Fruit fly (Drosophila melanogaster) whole organism, adult: ENCODE results near the gene mib1.

ENCODE experiments used
- CG12768 ChIP-seq: fragments of 200-800 bp; sonication (Bioruptor generic); optimal IDR thresholded peaks from 2 replicates; lab custom pipeline; 2017; ENCODE audit warnings: missing biosample characterization, missing genetic modification characterization, mild to moderate bottlenecking, moderate library complexity, missing genetic modification reagents
- CG1620 ChIP-seq: fragments of 200-800 bp; sonication (Bioruptor generic); optimal IDR thresholded peaks from 2 replicates; lab custom pipeline; 2016; ENCODE audit warnings: missing biosample characterization, missing genetic modification characterization
- CG7101 ChIP-seq: fragments of 200-800 bp; sonication (Bioruptor generic); optimal IDR thresholded peaks from 2 replicates; lab custom pipeline; 2018; ENCODE audit warnings: missing biosample characterization, mild to moderate bottlenecking, missing genetic modification characterization, moderate library complexity
- Mnt ChIP-seq: fragments of 200-800 bp; sonication (Bioruptor generic); optimal IDR thresholded peaks from 2 replicates; lab custom pipeline; 2016; ENCODE audit warnings: missing biosample characterization, mild to moderate bottlenecking, missing genetic modification characterization
- cic ChIP-seq: fragments of 200-800 bp; sonication (Bioruptor generic); optimal IDR thresholded peaks from 2 replicates; lab custom pipeline; 2017; ENCODE audit warnings: missing biosample characterization, mild to moderate bottlenecking, missing genetic modification characterization, moderate library complexity
- cnc ChIP-seq, 2 experiments: fragments of >200 bp; optimal IDR thresholded peaks; 2 replicates each; lab custom pipeline; 2017

DNA sequence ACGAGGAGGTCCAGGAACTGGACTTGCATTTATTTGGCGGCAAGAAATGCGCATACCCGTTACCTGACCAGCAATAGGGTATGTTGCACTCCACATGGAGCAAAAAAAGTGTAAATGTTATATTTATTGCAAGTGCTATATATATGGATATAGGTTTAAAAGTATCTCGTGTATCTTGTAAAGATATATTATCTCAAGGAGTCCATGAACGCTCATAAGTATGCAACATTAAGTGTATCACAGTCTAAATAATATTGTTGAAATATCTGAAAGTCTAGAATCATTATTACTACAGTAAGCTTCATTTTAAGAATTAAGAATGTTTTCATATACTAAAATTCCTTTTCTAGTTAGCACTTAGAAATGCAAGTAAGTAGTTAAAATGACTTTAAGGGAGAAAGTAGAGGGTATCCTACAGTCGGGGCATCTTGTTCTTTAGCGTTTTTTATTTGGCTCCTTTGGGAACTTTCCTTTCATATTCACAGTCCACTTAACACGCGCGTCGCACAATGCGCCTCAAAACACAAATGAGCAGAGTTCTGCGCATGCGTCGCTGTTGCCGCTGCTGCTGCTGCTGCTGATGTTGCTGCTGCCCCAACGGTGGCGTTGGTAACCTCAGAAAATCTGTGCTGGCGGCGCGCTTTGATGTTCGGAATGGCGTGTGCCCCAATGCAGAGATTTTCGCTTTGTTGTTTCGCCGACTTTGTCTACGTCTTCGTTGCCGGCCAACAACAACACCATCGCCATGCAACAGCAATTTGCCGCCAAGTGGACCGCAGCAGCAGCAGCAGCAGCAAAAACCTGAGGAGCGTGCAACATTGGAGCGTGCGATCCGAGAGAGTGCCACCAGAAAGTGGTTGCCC is 7.8 kb upstream of the mib1 start:
- TF ChIP-seq CG1620 (GFP tag; lab: Kevin White, UChicago) (no peak), Mnt (GFP tag; lab: Kevin White, UChicago) (no peak), CG12768 (GFP tag; lab: Kevin White, UChicago) (no peak), CG7101 (no peak), cic (GFP tag; lab: Kevin White, UChicago) (no peak), cnc (optimal IDR thresholded peaks at IDR 0.05; lab: Kevin White, UChicago) (no peak)
